Fruit fly (Drosophila melanogaster) whole organism, embryonic: ENCODE data around the gene CG46309.

Source experiments
- CG10543 ChIP-seq: fragments of 200-800 bp; sonication (Bioruptor generic); optimal IDR thresholded peaks from 3 replicates; lab custom pipeline; 2017; ENCODE audit warnings: missing biosample characterization, mild to moderate bottlenecking, missing genetic modification characterization, moderate library complexity
- CG4282 ChIP-seq: fragments of 200-800 bp; sonication (Bioruptor generic); optimal IDR thresholded peaks from 2 replicates; lab custom pipeline; 2016; ENCODE audit warnings: missing biosample characterization, missing genetic modification characterization
- HHEX ChIP-seq: fragments of 200-800 bp; sonication (Bioruptor generic); optimal IDR thresholded peaks from 3 replicates; lab custom pipeline; 2017; ENCODE audit warnings: missing biosample characterization, mild to moderate bottlenecking, missing genetic modification characterization, missing genetic modification reagents
- shn ChIP-seq: fragments of 200-800 bp; sonication (Bioruptor generic); optimal IDR thresholded peaks from 3 replicates; lab custom pipeline; 2016; ENCODE audit warnings: missing biosample characterization, missing genetic modification characterization

dm6 chr2L:16275177-16275808 is 23.7 kb upstream of the CG46309 start:
- TF ChIP-seq HHEX: no peak
- no peak for TF ChIP-seq CG4282 (GFP tag; lab: Kevin White, UChicago)
- no peak for TF ChIP-seq shn (GFP tag; lab: Kevin White, UChicago)
- no peak for TF ChIP-seq CG10543
